Worm (Caenorhabditis elegans) whole organism, midembryonic: Measurements from ENCODE around the gene slfl-5.

Experiments
- T22C8.4 ChIP-seq: fragments of 200-800 bp; sonication (Bioruptor generic); IDR thresholded peaks from 2 replicates; pipeline ENCODE4 v1.3.6; 2022; ENCODE audit warnings: missing genetic modification characterization, missing compliant biosample characterization
- cog-1 ChIP-seq: sonication (generic microtip); optimal IDR thresholded peaks from 2 replicates; lab custom pipeline; 2016; ENCODE audit warnings: missing genetic modification characterization, missing compliant biosample characterization
- flt-1 ChIP-seq: fragments of 200-800 bp; sonication (Bioruptor generic); IDR thresholded peaks from 2 replicates; pipeline ENCODE4 v1.3.6; 2022; ENCODE audit warnings: missing genetic modification characterization, missing compliant biosample characterization
- klf-2 ChIP-seq: fragments of 200-800 bp; sonication (Bioruptor generic); conservative IDR thresholded peaks from 2 replicates; pipeline ENCODE4 v1.3.6; 2022; ENCODE audit warnings: missing genetic modification reagents, missing genetic modification characterization, missing compliant biosample characterization
- med-1 ChIP-seq: sonication (generic microtip); optimal IDR thresholded peaks from 2 replicates; lab custom pipeline; 2017; ENCODE audit warnings: missing genetic modification characterization, mild to moderate bottlenecking, missing compliant biosample characterization, antibody characterized with exemption, missing genetic modification reagents; ENCODE audit not compliant: insufficient read depth
- ref-1 ChIP-seq: fragments of 200-800 bp; sonication (Bioruptor generic); conservative IDR thresholded peaks from 2 replicates; pipeline ENCODE4 v1.3.6; 2022; ENCODE audit warnings: missing genetic modification reagents, missing genetic modification characterization, missing compliant biosample characterization
- tab-1 ChIP-seq: fragments of 200-800 bp; sonication (Bioruptor generic); IDR thresholded peaks from 2 replicates; pipeline ENCODE4 v1.3.6; 2022; ENCODE audit warnings: missing genetic modification characterization, missing compliant biosample characterization
- ztf-23 ChIP-seq: fragments of 200-800 bp; sonication (Bioruptor generic); IDR thresholded peaks from 2 replicates; pipeline ENCODE4 v1.3.6; 2022; ENCODE audit warnings: missing genetic modification reagents, missing genetic modification characterization, missing compliant biosample characterization
- ztf-29 ChIP-seq: fragments of 200-800 bp; sonication (Bioruptor generic); IDR thresholded peaks from 2 replicates; pipeline ENCODE4 v1.3.6; 2022; ENCODE audit warnings: missing genetic modification reagents, missing genetic modification characterization, missing compliant biosample characterization

The slfl-5 gene

DNA sequence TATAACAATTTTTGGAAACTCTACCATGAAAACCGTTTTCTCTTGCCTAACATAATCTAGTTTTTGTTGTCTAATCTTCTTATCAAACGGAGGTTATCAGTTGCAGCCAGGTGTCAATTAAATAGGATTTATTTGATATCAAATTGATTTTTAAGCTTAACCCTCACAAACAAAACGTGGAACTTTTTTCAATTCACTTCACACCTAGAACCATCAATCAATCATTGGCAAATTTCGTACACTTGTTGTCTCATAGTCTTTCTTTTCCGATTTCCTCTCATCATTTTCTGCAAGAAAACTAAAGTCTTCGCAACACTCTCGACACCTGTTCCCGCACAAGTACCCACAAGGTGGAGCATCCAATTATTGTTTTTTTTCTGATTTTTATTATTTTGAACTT is 36.2 kb downstream of the slfl-5 start:
- no peak for TF ChIP-seq ztf-23 (GFP tag; lab: Robert Waterston, UW)
- no peak for TF ChIP-seq T22C8.4 (GFP tag; lab: Robert Waterston, UW)
- TF ChIP-seq cog-1 (tag; lab: Kevin White, UChicago) = no peak
- TF ChIP-seq tab-1 (GFP tag; lab: Robert Waterston, UW) = no peak
- no peak for TF ChIP-seq med-1 (GFP tag; lab: Kevin White, UChicago)
- TF ChIP-seq ref-1 (GFP tag; lab: Robert Waterston, UW) = no peak

DNA sequence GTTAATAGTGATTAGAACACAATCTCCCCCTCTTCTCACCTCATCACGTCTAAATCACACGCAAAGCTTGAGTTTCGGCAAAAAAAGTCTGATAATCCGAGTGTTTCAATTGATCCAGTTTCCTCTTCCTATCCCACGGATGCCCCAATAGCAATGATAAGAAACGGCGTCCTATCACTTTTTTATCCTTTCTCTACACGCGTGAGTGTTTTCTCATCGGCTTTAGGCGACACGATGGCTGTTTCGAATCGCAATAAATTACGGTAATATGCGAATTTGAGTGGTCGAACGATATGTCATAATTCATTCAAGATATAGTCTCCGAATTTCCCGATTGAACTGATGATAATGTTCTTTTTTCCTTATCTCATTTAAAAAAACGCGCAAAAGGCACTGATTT is 45.4 kb downstream of the slfl-5 start:
- no peak for TF ChIP-seq T22C8.4 (GFP tag; lab: Robert Waterston, UW)
- TF ChIP-seq med-1 (GFP tag; lab: Kevin White, UChicago) = no peak
- TF ChIP-seq flt-1 = no peak
- no peak for TF ChIP-seq ref-1 (GFP tag; lab: Robert Waterston, UW)
- TF ChIP-seq tab-1 (GFP tag; lab: Robert Waterston, UW) = no peak
- no peak for TF ChIP-seq ztf-23 (GFP tag; lab: Robert Waterston, UW)
- TF ChIP-seq ztf-29 (GFP tag; lab: Robert Waterston, UW) = no peak
- no peak for TF ChIP-seq cog-1 (tag; lab: Kevin White, UChicago)
- TF ChIP-seq klf-2 (GFP tag; lab: Robert Waterston, UW) = no peak

DNA sequence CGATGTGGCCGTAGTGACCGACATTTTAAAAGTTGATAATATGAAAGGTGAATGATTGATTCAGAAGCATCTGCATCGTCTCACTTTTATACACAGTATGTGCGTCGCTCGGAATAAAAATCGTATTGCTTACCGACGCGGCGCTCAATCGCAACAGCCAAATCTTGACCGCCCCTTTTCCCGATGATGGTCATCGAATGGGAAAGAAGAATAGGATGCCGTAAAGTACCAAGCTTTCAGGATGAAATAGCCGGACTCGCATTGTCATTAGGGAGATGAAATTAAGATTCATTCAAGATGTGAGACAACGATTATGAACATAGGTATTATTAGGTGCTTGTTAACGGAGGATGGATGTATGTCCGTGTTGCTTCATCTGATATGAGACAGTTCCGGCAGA is 46.3 kb downstream of the slfl-5 start, which contains the start of gene lon-3:
Gene lon-3 (minus strand): TSS at position 101 of the 400 bp plus-strand sequence.
- no peak for TF ChIP-seq ztf-23 (GFP tag; lab: Robert Waterston, UW)
- TF ChIP-seq med-1 (GFP tag; lab: Kevin White, UChicago) = no peak
- no peak for TF ChIP-seq T22C8.4 (GFP tag; lab: Robert Waterston, UW)
- no peak for TF ChIP-seq tab-1 (GFP tag; lab: Robert Waterston, UW)
- TF ChIP-seq klf-2 (GFP tag; lab: Robert Waterston, UW) = no peak
- no peak for TF ChIP-seq ref-1 (GFP tag; lab: Robert Waterston, UW)
- no peak for TF ChIP-seq ztf-29 (GFP tag; lab: Robert Waterston, UW)
- TF ChIP-seq flt-1 = no peak
- TF ChIP-seq cog-1 (tag; lab: Kevin White, UChicago) = no peak

DNA sequence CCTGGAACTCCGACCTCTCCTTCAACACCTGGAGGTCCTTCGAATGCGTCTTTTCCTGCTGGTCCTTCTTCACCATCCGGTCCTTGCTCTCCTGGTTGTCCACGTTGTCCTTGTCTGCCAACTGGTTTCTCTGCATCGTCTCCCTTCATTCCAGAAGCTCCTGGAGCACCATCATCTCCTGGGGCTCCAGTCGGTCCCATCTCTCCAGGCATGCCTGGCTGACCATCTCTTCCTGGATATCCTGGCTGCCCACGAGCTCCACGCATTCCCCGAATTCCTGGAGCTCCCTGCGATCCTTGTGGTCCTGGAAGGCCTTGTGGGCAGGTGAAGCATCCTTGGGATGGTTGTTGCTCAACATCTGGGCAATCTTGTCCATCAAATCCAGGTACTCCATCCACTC is 47.1 kb downstream of the slfl-5 start:
- TF ChIP-seq ztf-29 (GFP tag; lab: Robert Waterston, UW) = no peak
- no peak for TF ChIP-seq ref-1 (GFP tag; lab: Robert Waterston, UW)
- TF ChIP-seq ztf-23 (GFP tag; lab: Robert Waterston, UW) = no peak
- no peak for TF ChIP-seq klf-2 (GFP tag; lab: Robert Waterston, UW)
- TF ChIP-seq cog-1 (tag; lab: Kevin White, UChicago) = no peak
- no peak for TF ChIP-seq tab-1 (GFP tag; lab: Robert Waterston, UW)

DNA sequence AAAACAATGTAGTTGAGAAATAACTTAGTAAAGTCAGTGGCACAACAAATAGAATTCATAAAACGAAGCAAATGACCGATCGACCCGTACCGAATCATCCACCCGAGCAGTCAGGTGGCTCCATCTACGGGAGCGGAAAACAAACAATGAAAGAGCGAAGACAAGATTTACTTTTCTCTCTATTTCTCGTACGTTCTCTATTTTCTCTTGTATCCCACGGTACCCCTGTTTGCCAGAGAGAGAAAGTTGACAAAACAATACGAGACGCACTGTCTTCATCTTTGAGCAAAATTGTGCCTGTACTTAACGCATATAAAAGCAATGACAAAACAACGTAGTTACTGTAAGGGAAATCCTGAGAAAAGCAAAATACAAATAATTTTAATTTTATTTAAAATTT is 48.2 kb downstream of the slfl-5 start:
- no peak for TF ChIP-seq ref-1 (GFP tag; lab: Robert Waterston, UW)

DNA sequence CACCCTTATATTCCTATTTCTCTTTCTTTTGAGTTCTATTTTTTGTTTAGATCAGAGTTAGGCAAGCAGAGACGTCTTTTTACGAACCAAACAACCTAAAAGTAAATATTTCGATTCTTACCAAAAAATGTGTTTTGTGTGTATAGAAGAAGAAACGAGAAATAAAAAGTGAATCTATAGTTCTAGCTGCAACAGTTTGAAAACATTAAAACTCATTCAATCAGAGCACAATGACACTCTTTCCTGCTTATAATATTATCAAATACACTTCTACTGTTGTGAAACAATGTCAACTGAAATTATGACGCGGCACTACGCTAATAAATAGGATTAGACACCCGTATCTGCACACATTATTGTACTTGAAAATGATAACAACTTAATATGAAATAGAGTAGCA is 49.0 kb downstream of the slfl-5 start, which contains the start of gene ZK836.3:
Gene ZK836.3 (minus strand): TSS at position 101 of the 400 bp plus-strand sequence.
- TF ChIP-seq ztf-29 (GFP tag; lab: Robert Waterston, UW) (no peak), flt-1 (no peak), med-1 (GFP tag; lab: Kevin White, UChicago) (no peak), ztf-23 (GFP tag; lab: Robert Waterston, UW) (no peak), T22C8.4 (GFP tag; lab: Robert Waterston, UW) (no peak), cog-1 (tag; lab: Kevin White, UChicago) (no peak), ref-1 (GFP tag; lab: Robert Waterston, UW) (no peak), klf-2 (GFP tag; lab: Robert Waterston, UW) (no peak), tab-1 (GFP tag; lab: Robert Waterston, UW) (no peak)

DNA sequence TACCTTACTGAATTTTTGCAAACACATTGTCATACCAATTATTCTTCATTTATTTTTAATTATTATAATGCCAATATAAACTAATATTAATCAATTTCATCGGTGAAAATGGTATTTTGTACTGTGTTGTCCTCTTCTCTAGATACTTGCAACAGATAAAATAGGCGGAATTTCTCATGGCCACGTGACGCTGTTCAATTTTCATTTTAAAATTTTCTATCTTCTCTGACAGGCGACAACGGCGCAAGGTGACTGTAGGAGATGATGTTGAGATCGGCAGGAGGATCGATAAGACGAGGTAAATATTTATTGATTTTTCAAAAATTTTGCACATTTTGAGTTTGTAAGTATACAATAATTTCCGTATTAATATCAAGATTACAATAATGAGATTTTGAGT is 50.6 kb downstream of the slfl-5 start, which contains the start of gene ogdh-2:
Gene ogdh-2 (plus strand): TSS at position 233 of the 400 bp plus-strand sequence.
- no peak for TF ChIP-seq klf-2 (GFP tag; lab: Robert Waterston, UW)
- TF ChIP-seq flt-1 = no peak
- TF ChIP-seq med-1 (GFP tag; lab: Kevin White, UChicago) = no peak
- no peak for TF ChIP-seq ztf-23 (GFP tag; lab: Robert Waterston, UW)
- TF ChIP-seq T22C8.4 (GFP tag; lab: Robert Waterston, UW) = no peak
- no peak for TF ChIP-seq ref-1 (GFP tag; lab: Robert Waterston, UW)
- TF ChIP-seq cog-1 (tag; lab: Kevin White, UChicago) = no peak
- no peak for TF ChIP-seq tab-1 (GFP tag; lab: Robert Waterston, UW)
- no peak for TF ChIP-seq ztf-29 (GFP tag; lab: Robert Waterston, UW)

DNA sequence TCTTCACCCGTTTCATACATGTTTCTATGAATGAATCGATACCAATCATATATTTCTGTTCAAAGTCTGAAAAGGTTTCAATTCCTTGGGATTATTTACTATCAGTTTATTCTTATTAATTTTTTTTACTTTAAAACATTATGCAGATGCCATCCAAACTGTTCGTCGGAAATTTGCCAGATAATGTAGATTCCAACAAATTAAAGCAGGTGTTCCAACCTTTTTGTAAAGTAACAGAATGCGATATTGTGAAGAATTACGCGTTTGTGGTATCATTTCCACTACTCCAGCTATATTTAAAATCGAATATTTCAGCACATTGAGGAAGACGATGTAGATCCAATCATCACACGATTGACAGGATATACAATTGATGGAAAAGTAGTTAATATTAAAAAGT is 52.7 kb downstream of the slfl-5 start, which contains the start of gene rnp-1:
Gene rnp-1 (plus strand): TSS at position 145 of the 400 bp plus-strand sequence.
- TF ChIP-seq ztf-23 (GFP tag; lab: Robert Waterston, UW) (no peak), ref-1 (GFP tag; lab: Robert Waterston, UW) (no peak), ztf-29 (GFP tag; lab: Robert Waterston, UW) (no peak), cog-1 (tag; lab: Kevin White, UChicago) (no peak), tab-1 (GFP tag; lab: Robert Waterston, UW) (no peak)
